Worm (Caenorhabditis elegans) whole organism, early embryonic: ENCODE measurements around the gene ifb-2.

Source experiments
- B0310.2 ChIP-seq: sonication (generic microtip); optimal IDR thresholded peaks from 2 replicates; lab custom pipeline; 2016; ENCODE audit warnings: mild to moderate bottlenecking, missing genetic modification characterization, missing compliant biosample characterization
- F13C5.2 ChIP-seq: sonication (generic microtip); optimal IDR thresholded peaks from 2 replicates; lab custom pipeline; 2017; ENCODE audit warnings: mild to moderate bottlenecking, missing genetic modification characterization, inconsistent platforms, missing compliant biosample characterization
- aly-1 ChIP-seq: sonication (generic microtip); optimal IDR thresholded peaks from 2 replicates; lab custom pipeline; 2016; ENCODE audit warnings: missing genetic modification characterization, missing compliant biosample characterization
- ama-1 ChIP-seq: fragments of 150-350 bp; optimal IDR thresholded peaks from 2 replicates; lab custom pipeline; 2014
- ceh-36 ChIP-seq: sonication (generic microtip); optimal IDR thresholded peaks from 2 replicates; lab custom pipeline; 2016; ENCODE audit warnings: missing genetic modification characterization, inconsistent platforms, missing compliant biosample characterization
- ets-7 ChIP-seq: sonication (generic microtip); optimal IDR thresholded peaks from 2 replicates; lab custom pipeline; 2016; ENCODE audit warnings: missing genotype, missing genetic modification characterization, missing compliant biosample characterization
- flt-1 ChIP-seq: fragments of 200-800 bp; sonication (Bioruptor generic); IDR thresholded peaks from 2 replicates; pipeline ENCODE4 v1.3.6; 2022; ENCODE audit warnings: missing genetic modification characterization, missing compliant biosample characterization
- hmbx-1 ChIP-seq: sonication (generic microtip); optimal IDR thresholded peaks from 2 replicates; lab custom pipeline; 2016; ENCODE audit warnings: mild to moderate bottlenecking, missing genetic modification characterization, missing compliant biosample characterization
- hmg-4 ChIP-seq: fragments of 200-800 bp; sonication (Bioruptor generic); optimal IDR thresholded peaks from 2 replicates; lab custom pipeline; 2018; ENCODE audit warnings: mild to moderate bottlenecking, missing genetic modification characterization, missing compliant biosample characterization
- hnd-1 ChIP-seq: sonication (generic microtip); optimal IDR thresholded peaks from 2 replicates; lab custom pipeline; 2016; ENCODE audit warnings: missing genetic modification characterization, missing compliant biosample characterization
- pes-1 ChIP-seq: fragments of 200-800 bp; sonication (Bioruptor generic); IDR thresholded peaks from 2 replicates; pipeline ENCODE4 v1.3.6; 2022; ENCODE audit warnings: missing genetic modification reagents, missing genetic modification characterization, missing compliant biosample characterization
- scrt-1 ChIP-seq: fragments of 200-800 bp; sonication (Bioruptor generic); IDR thresholded peaks from 2 replicates; pipeline ENCODE4 v1.3.6; 2022; ENCODE audit warnings: missing genetic modification characterization, missing compliant biosample characterization
- sea-1 ChIP-seq: fragments of 200-800 bp; sonication (Bioruptor generic); conservative IDR thresholded peaks from 2 replicates; pipeline ENCODE4 v1.3.6; 2022; ENCODE audit warnings: missing genetic modification characterization, missing compliant biosample characterization
- tbx-11 ChIP-seq: fragments of 200-800 bp; sonication (Bioruptor generic); IDR thresholded peaks from 2 replicates; pipeline ENCODE4 v1.3.6; 2022; ENCODE audit warnings: missing genetic modification characterization, missing compliant biosample characterization
- tbx-37 ChIP-seq: fragments of 200-800 bp; sonication (Bioruptor generic); conservative IDR thresholded peaks from 2 replicates; pipeline ENCODE4 v1.3.6; 2022; ENCODE audit warnings: missing genetic modification reagents, missing genetic modification characterization, missing compliant biosample characterization
- tra-4 ChIP-seq: sonication (generic microtip); optimal IDR thresholded peaks from 2 replicates; lab custom pipeline; 2017; ENCODE audit warnings: missing genetic modification characterization, missing compliant biosample characterization

The ifb-2 gene

DNA sequence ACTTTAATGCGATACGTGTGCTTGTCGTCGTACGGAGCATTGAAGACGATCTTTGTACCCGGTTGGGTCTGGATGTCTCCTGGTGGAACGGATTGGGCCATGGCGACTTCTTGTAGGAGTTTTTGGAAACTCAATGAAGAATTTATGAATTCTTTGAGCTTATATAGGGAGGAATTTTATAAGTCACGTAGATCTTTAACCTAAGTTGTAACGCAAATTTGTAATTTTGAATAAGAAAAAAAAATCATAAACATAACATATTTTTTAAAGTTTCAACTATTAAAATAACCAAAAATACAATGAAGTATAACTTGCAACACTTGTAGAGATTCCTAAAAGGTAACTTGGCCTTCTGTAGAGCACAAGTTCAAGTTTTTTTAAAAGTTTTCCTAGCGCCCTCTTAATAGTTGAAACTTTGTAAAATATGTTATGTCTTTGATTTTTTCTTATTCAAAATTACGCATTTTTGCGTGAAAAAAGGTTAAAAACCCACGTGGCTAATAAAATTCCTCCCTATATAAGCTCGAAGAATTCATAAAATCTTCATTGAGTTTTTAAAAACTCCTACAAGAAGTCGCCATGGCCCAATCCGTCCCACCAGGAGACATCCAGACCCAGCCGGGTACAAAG, 47.5 kb downstream of the ifb-2 start, which contains the start of the genes msp-63 and msp-142:
Gene msp-63 (minus strand): TSS at position 101 of the 630 bp plus-strand sequence.
Gene msp-142 (plus strand): TSS at position 580 of the 630 bp plus-strand sequence.
- TF ChIP-seq hmg-4 (GFP tag; lab: Kevin White, UChicago) (no peak), flt-1 (GFP tag; lab: Robert Waterston, UW) (no peak), F13C5.2 (tag; lab: Kevin White, UChicago) (no peak), ets-7 (no peak), hnd-1 (tag; lab: Kevin White, UChicago) (no peak), pes-1 (no peak), tra-4 (tag; lab: Kevin White, UChicago) (no peak), aly-1 (tag; lab: Kevin White, UChicago) (no peak), hmbx-1 (tag; lab: Kevin White, UChicago) (no peak), ama-1 (lab: Kevin White, UChicago) (no peak), sea-1 (GFP tag; lab: Robert Waterston, UW) (no peak)

DNA sequence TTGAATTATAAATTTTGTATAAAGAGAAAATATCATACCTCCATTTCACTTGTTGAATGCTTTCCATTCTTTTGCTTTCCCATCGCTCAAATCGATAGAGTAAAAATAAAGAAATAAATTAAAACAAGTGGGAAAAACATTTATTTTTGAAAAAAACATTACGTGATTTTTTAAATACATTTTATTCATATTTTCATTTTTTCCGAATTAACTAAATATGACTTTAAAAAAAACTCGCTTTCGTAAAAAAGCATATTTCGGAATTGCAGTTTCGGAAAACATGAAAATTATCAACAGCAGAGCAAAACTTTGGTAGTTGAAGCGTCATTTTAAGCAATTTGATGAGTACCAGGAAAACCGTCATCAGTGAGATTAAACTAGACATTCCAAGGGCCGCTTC, 49.6 kb downstream of the ifb-2 start, which contains the start of gene K05F1.8:
Gene K05F1.8 (minus strand): TSS at position 101 of the 400 bp plus-strand sequence.
- TF ChIP-seq tbx-37 (GFP tag; lab: Robert Waterston, UW) (no peak), ceh-36 (tag; lab: Kevin White, UChicago) (no peak), tra-4 (tag; lab: Kevin White, UChicago) (no peak), hmbx-1 (tag; lab: Kevin White, UChicago) (no peak), scrt-1 (GFP tag; lab: Robert Waterston, UW) (no peak), sea-1 (GFP tag; lab: Robert Waterston, UW) (no peak), ets-7 (no peak), tbx-11 (GFP tag; lab: Robert Waterston, UW) (no peak), flt-1 (GFP tag; lab: Robert Waterston, UW) (no peak), hnd-1 (tag; lab: Kevin White, UChicago) (no peak)

DNA sequence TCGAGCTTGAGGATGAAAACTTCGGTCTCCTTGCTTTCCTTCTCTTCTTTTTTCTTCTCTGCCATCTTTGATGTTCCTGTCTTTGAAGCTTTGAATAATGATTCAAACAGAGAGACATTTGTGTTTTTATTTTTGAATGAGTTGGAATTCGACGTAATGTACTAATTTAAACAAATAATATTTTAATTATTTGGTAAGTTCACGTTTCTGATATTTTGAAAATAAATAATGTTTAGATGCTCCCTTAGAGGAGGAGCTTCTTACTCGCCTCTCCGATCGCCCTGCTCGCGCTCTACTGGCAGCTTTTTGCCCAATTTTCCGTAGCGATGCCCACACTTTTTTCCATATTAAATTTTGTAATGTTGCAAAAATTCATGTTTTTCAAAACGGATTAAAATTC, 51.1 kb downstream of the ifb-2 start, which contains the start of the genes K05F1.9 and K05F1.1:
Gene K05F1.9 (minus strand): TSS at position 101 of the 400 bp plus-strand sequence.
Gene K05F1.1 (plus strand): TSS at position 308 of the 400 bp plus-strand sequence.
- TF ChIP-seq ceh-36 (tag; lab: Kevin White, UChicago) = no peak
- TF ChIP-seq hmbx-1 (tag; lab: Kevin White, UChicago) = no peak
- TF ChIP-seq ama-1 (lab: Kevin White, UChicago) = no peak
- TF ChIP-seq flt-1 (GFP tag; lab: Robert Waterston, UW) = no peak
- TF ChIP-seq scrt-1 (GFP tag; lab: Robert Waterston, UW) = no peak
- TF ChIP-seq hmg-4 (GFP tag; lab: Kevin White, UChicago) = no peak
- no peak for TF ChIP-seq tra-4 (tag; lab: Kevin White, UChicago)
- TF ChIP-seq aly-1 (tag; lab: Kevin White, UChicago) = no peak
- no peak for TF ChIP-seq tbx-11 (GFP tag; lab: Robert Waterston, UW)
- TF ChIP-seq ets-7 = no peak
- TF ChIP-seq B0310.2 (tag; lab: Kevin White, UChicago) = no peak
